Worm (Caenorhabditis elegans) whole organism, L1 larva: ENCODE results near the gene T27A10.2.

ENCODE experiments used
- C16A3.4 ChIP-seq: fragments of 150-350 bp; optimal IDR thresholded peaks from 2 replicates; lab custom pipeline; 2014; ENCODE audit warnings: missing biosample characterization, missing genetic modification characterization
- F16B12.6 ChIP-seq: fragments of 150-350 bp; optimal IDR thresholded peaks from 2 replicates; lab custom pipeline; 2014; ENCODE audit warnings: missing biosample characterization, missing genetic modification characterization
- Y116A8C.19 ChIP-seq: sonication (generic microtip); optimal IDR thresholded peaks from 2 replicates; lab custom pipeline; 2016; ENCODE audit warnings: missing compliant biosample characterization, missing genetic modification characterization, borderline replicate concordance
- alr-1 ChIP-seq: fragments of 200-800 bp; sonication (Bioruptor generic); optimal IDR thresholded peaks from 2 replicates; lab custom pipeline; 2018; ENCODE audit warnings: borderline replicate concordance, mild to moderate bottlenecking, missing genetic modification characterization, missing compliant biosample characterization
- ceh-8 ChIP-seq: fragments of 200-800 bp; sonication (Bioruptor generic); optimal IDR thresholded peaks from 2 replicates; lab custom pipeline; 2018; ENCODE audit warnings: mild to moderate bottlenecking, missing genetic modification characterization, moderate library complexity, missing compliant biosample characterization
- ceh-82 ChIP-seq, 3 experiments: fragments of 150-350 bp in 1 of 3; sonication (generic microtip) in 2 of 3; optimal IDR thresholded peaks; 2 replicates each; lab custom pipeline; 2014 to 2017; ENCODE audit warnings: missing biosample characterization in 3 of 3, missing genetic modification characterization in 3 of 3
- ces-1 ChIP-seq: fragments of 150-350 bp; optimal IDR thresholded peaks from 2 replicates; lab custom pipeline; 2014; ENCODE audit warnings: missing biosample characterization, missing genetic modification reagents, missing genetic modification characterization
- dpl-1 ChIP-seq, 3 experiments: fragments of 150-350 bp in 2 of 3; sonication (generic microtip) in 1 of 3; optimal IDR thresholded peaks; 2 replicates each; lab custom pipeline; 2014 to 2017; ENCODE audit warnings: missing biosample characterization in 3 of 3, missing genetic modification characterization in 3 of 3, missing genetic modification reagents in 3 of 3
- efl-3 ChIP-seq: fragments of 200-800 bp; sonication (Bioruptor generic); optimal IDR thresholded peaks from 2 replicates; lab custom pipeline; 2018; ENCODE audit warnings: mild to moderate bottlenecking, missing genetic modification characterization, missing compliant biosample characterization
- elt-2 ChIP-seq: sonication (generic microtip); optimal IDR thresholded peaks from 2 replicates; lab custom pipeline; 2016; ENCODE audit warnings: missing genetic modification characterization, mild to moderate bottlenecking, inconsistent platforms, missing compliant biosample characterization, missing genetic modification reagents
- elt-3 ChIP-seq, 6 experiments: fragments of 150-350 bp in 1 of 6; sonication (generic microtip); optimal IDR thresholded peaks; 2 replicates each; lab custom pipeline; 2017 to 2018; ENCODE audit warnings: missing biosample characterization in 6 of 6, missing genetic modification characterization in 6 of 6, inconsistent platforms in 1 of 6
- fkh-4 ChIP-seq: sonication (generic microtip); optimal IDR thresholded peaks from 2 replicates; lab custom pipeline; 2016; ENCODE audit warnings: missing compliant biosample characterization, missing genetic modification characterization, borderline replicate concordance
- fos-1 ChIP-seq: fragments of 150-350 bp; optimal IDR thresholded peaks from 2 replicates; lab custom pipeline; 2014; ENCODE audit warnings: missing biosample characterization, missing genetic modification characterization
- grh-1 ChIP-seq: fragments of 200-800 bp; sonication (Bioruptor generic); IDR thresholded peaks from 2 replicates; pipeline ENCODE4 v1.3.6; 2022; ENCODE audit warnings: missing genetic modification reagents, missing genetic modification characterization, missing compliant biosample characterization
- hlh-17 ChIP-seq: fragments of 200-800 bp; sonication (Bioruptor generic); optimal IDR thresholded peaks from 2 replicates; lab custom pipeline; 2018; ENCODE audit warnings: missing genetic modification characterization, mild to moderate bottlenecking, missing compliant biosample characterization, moderate library complexity, borderline replicate concordance
- hpl-2 ChIP-seq: fragments of 150-350 bp; optimal IDR thresholded peaks from 2 replicates; lab custom pipeline; 2014; ENCODE audit warnings: missing biosample characterization, missing genetic modification reagents, missing genetic modification characterization
- irx-1 ChIP-seq: sonication (generic microtip); optimal IDR thresholded peaks from 2 replicates; lab custom pipeline; 2016; ENCODE audit warnings: missing genetic modification characterization, missing compliant biosample characterization
- lin-13 ChIP-seq: fragments of 150-350 bp; optimal IDR thresholded peaks from 2 replicates; lab custom pipeline; 2014; ENCODE audit warnings: missing biosample characterization, missing genetic modification reagents, missing genetic modification characterization
- lin-14 ChIP-seq: fragments of 200-800 bp; sonication (Bioruptor generic); optimal IDR thresholded peaks from 2 replicates; lab custom pipeline; 2018; ENCODE audit warnings: mild to moderate bottlenecking, missing genetic modification characterization, moderate library complexity, missing compliant biosample characterization
- lin-39 ChIP-seq: fragments of 150-350 bp; optimal IDR thresholded peaks from 2 replicates; lab custom pipeline; 2014; ENCODE audit warnings: missing biosample characterization, missing genetic modification reagents, missing genetic modification characterization
- lir-3 ChIP-seq: sonication (generic microtip); optimal IDR thresholded peaks from 2 replicates; lab custom pipeline; 2016; ENCODE audit warnings: mild to moderate bottlenecking, missing genetic modification characterization, moderate library complexity, missing compliant biosample characterization; ENCODE audit not compliant: poor library complexity
- mab-9 ChIP-seq: fragments of 200-800 bp; sonication (Bioruptor generic); IDR thresholded peaks from 2 replicates; pipeline ENCODE4 v1.3.6; 2022; ENCODE audit warnings: missing genetic modification reagents, missing genetic modification characterization, missing compliant biosample characterization
- nhr-11 ChIP-seq: fragments of 150-350 bp; optimal IDR thresholded peaks from 2 replicates; lab custom pipeline; 2014; ENCODE audit warnings: missing biosample characterization, missing genetic modification characterization
- nhr-19 ChIP-seq: fragments of 200-800 bp; sonication (Bioruptor generic); conservative IDR thresholded peaks from 2 replicates; pipeline ENCODE4 v1.3.6; 2022; ENCODE audit warnings: missing genetic modification characterization, missing compliant biosample characterization
- nhr-237 ChIP-seq: fragments of 150-350 bp; optimal IDR thresholded peaks from 2 replicates; lab custom pipeline; 2014; ENCODE audit warnings: missing biosample characterization, missing genetic modification characterization
- nhr-71 ChIP-seq: sonication (generic microtip); optimal IDR thresholded peaks from 2 replicates; lab custom pipeline; 2016; ENCODE audit warnings: mild to moderate bottlenecking, missing genetic modification characterization, moderate library complexity, missing compliant biosample characterization
- nhr-76 ChIP-seq: sonication (generic microtip); optimal IDR thresholded peaks from 2 replicates; lab custom pipeline; 2017; ENCODE audit warnings: missing biosample characterization, missing genetic modification characterization
- pag-3 ChIP-seq: sonication (generic microtip); optimal IDR thresholded peaks from 2 replicates; lab custom pipeline; 2017; ENCODE audit warnings: missing genetic modification characterization, mild to moderate bottlenecking, missing compliant biosample characterization, antibody characterized with exemption, borderline replicate concordance; ENCODE audit not compliant: insufficient read depth
- pax-3 ChIP-seq: fragments of 200-800 bp; sonication (Bioruptor generic); optimal IDR thresholded peaks from 2 replicates; lab custom pipeline; 2018; ENCODE audit warnings: mild to moderate bottlenecking, missing genetic modification characterization, moderate library complexity, missing compliant biosample characterization
- pqm-1 ChIP-seq: sonication (generic microtip); optimal IDR thresholded peaks from 3 replicates; lab custom pipeline; 2017; ENCODE audit warnings: missing biosample characterization, missing genetic modification characterization
- rnt-1 ChIP-seq: sonication (generic microtip); optimal IDR thresholded peaks from 2 replicates; lab custom pipeline; 2016; ENCODE audit warnings: mild to moderate bottlenecking, missing genetic modification characterization, moderate library complexity, missing compliant biosample characterization
- skn-1 ChIP-seq: fragments of 150-350 bp; optimal IDR thresholded peaks from 2 replicates; lab custom pipeline; 2014; ENCODE audit warnings: missing biosample characterization, missing genetic modification characterization
- snpc-4 ChIP-seq: fragments of 150-350 bp; optimal IDR thresholded peaks from 2 replicates; lab custom pipeline; 2014; ENCODE audit warnings: missing biosample characterization, missing genetic modification characterization
- snu-23 ChIP-seq: sonication (generic microtip); optimal IDR thresholded peaks from 2 replicates; lab custom pipeline; 2016; ENCODE audit warnings: missing genetic modification characterization, missing compliant biosample characterization
- sptf-1 ChIP-seq: fragments of 150-350 bp; optimal IDR thresholded peaks from 2 replicates; lab custom pipeline; 2014; ENCODE audit warnings: missing biosample characterization, missing genetic modification characterization
- tlp-1 ChIP-seq: fragments of 150-350 bp; optimal IDR thresholded peaks from 2 replicates; lab custom pipeline; 2014; ENCODE audit warnings: missing biosample characterization, missing genetic modification characterization
- unc-130 ChIP-seq: fragments of 150-350 bp; optimal IDR thresholded peaks from 2 replicates; lab custom pipeline; 2017; ENCODE audit warnings: missing biosample characterization, missing genetic modification characterization, inconsistent platforms
- unc-30 ChIP-seq: sonication (generic microtip); optimal IDR thresholded peaks from 2 replicates; lab custom pipeline; 2017; ENCODE audit warnings: missing biosample characterization, missing genetic modification characterization
- unc-62 ChIP-seq: fragments of 150-350 bp; optimal IDR thresholded peaks from 2 replicates; lab custom pipeline; 2014; ENCODE audit warnings: missing biosample characterization, missing genetic modification reagents, missing genetic modification characterization
- xbp-1 ChIP-seq: sonication (generic microtip); optimal IDR thresholded peaks from 2 replicates; lab custom pipeline; 2016; ENCODE audit warnings: missing genetic modification characterization, missing compliant biosample characterization
- ztf-11 ChIP-seq, 2 experiments: sonication (generic microtip); optimal IDR thresholded peaks; 2 replicates each; lab custom pipeline; 2016 to 2017; ENCODE audit warnings: missing genetic modification characterization in 2 of 2, missing biosample characterization in 1 of 2, missing compliant biosample characterization in 1 of 2

The T27A10.2 gene

ce11 chrX:3563903-3564302, 21.9 kb upstream of the T27A10.2 start, which contains the start of gene vit-4:
Gene vit-4 (minus strand): TSS chrX:3563965.
- no peak for TF ChIP-seq pqm-1
- no peak for TF ChIP-seq snpc-4 (tag; lab: Kevin White, UChicago)
- TF ChIP-seq efl-3 = no peak
- TF ChIP-seq nhr-237 = no peak
- TF ChIP-seq ces-1 (GFP tag; lab: Kevin White, UChicago) = no peak
- no peak for TF ChIP-seq snu-23
- no peak for TF ChIP-seq irx-1 (tag; lab: Kevin White, UChicago)
- TF ChIP-seq fkh-4 (tag; lab: Kevin White, UChicago) = no peak
- no peak for TF ChIP-seq lir-3 (tag; lab: Kevin White, UChicago)
- TF ChIP-seq skn-1 = no peak
- no peak for TF ChIP-seq pag-3 (tag; lab: Kevin White, UChicago)
- no peak for TF ChIP-seq ceh-8 (GFP tag; lab: Kevin White, UChicago)
- no peak for TF ChIP-seq hlh-17
- TF ChIP-seq Y116A8C.19 = no peak
- no peak for TF ChIP-seq tlp-1 (tag; lab: Kevin White, UChicago)
- TF ChIP-seq elt-2 (tag; lab: Kevin White, UChicago) = no peak
- no peak for TF ChIP-seq nhr-11
- no peak for TF ChIP-seq alr-1 (tag; lab: Kevin White, UChicago)
- no peak for TF ChIP-seq nhr-19 (GFP tag; lab: Robert Waterston, UW)

- no peak for TF ChIP-seq xbp-1 (tag; lab: Kevin White, UChicago)
- TF ChIP-seq rnt-1 = no peak
- no peak for TF ChIP-seq unc-62 (GFP tag; lab: Kevin White, UChicago)
- TF ChIP-seq ztf-11 (tag; optimal IDR thresholded peaks at IDR 0.05; lab: Kevin White, UChicago) = no peak
- TF ChIP-seq ceh-82 (tag; optimal IDR thresholded peaks at IDR 0.05; lab: Kevin White, UChicago) = no peak
- TF ChIP-seq nhr-71 (tag; lab: Kevin White, UChicago) = no peak
- TF ChIP-seq elt-3 (tag; optimal IDR thresholded peaks at IDR 0.05; lab: Kevin White, UChicago) = no peak
- TF ChIP-seq lin-14 (GFP tag; lab: Kevin White, UChicago) = no peak
- no peak for TF ChIP-seq unc-130
- TF ChIP-seq skn-1 = no peak
- no peak for TF ChIP-seq dpl-1 (GFP tag; optimal IDR thresholded peaks at IDR 0.05; lab: Kevin White, UChicago)
- no peak for TF ChIP-seq ces-1 (GFP tag; lab: Kevin White, UChicago)
- TF ChIP-seq fos-1 (tag; lab: Kevin White, UChicago) = no peak
- no peak for TF ChIP-seq F16B12.6 (tag; lab: Kevin White, UChicago)
- TF ChIP-seq nhr-237 = no peak
- no peak for TF ChIP-seq lin-13
- TF ChIP-seq hpl-2 (GFP tag; lab: Kevin White, UChicago) = no peak
These were observed 18.9 kb upstream of the T27A10.2 start for ce11 chrX:3566856-3567255.

ce11 chrX:3572490-3572889, 13.3 kb upstream of the T27A10.2 start, which contains the start of gene vit-3:
Gene vit-3 (minus strand): TSS chrX:3572549.
- TF ChIP-seq mab-9 (GFP tag; lab: Robert Waterston, UW) (no peak), C16A3.4 (no peak), nhr-76 (tag; lab: Kevin White, UChicago) (no peak), sptf-1 (tag; lab: Kevin White, UChicago) (no peak), lin-39 (tag; lab: Kevin White, UChicago) (no peak), nhr-237 (no peak), grh-1 (GFP tag; lab: Robert Waterston, UW) (no peak), pax-3 (no peak), fkh-4 (tag; lab: Kevin White, UChicago) (no peak), unc-30 (no peak)
